Worm (Caenorhabditis elegans) whole organism, young adult: ENCODE measurements around the gene R102.6.

Source experiments
- attf-5 ChIP-seq: fragments of 200-800 bp; sonication (Bioruptor generic); optimal IDR thresholded peaks from 2 replicates; lab custom pipeline; 2018; ENCODE audit warnings: mild to moderate bottlenecking, missing genetic modification characterization, missing compliant biosample characterization
- lin-35 ChIP-seq, 3 experiments: fragments of 150-350 bp in 2 of 3; sonication (generic microtip) in 1 of 3; optimal IDR thresholded peaks; 2 replicates each; lab custom pipeline; 2014 to 2018; ENCODE audit warnings: missing biosample characterization in 3 of 3, missing genetic modification characterization in 3 of 3, missing genetic modification reagents in 3 of 3
- madf-6 ChIP-seq: fragments of 200-800 bp; sonication (Bioruptor generic); IDR thresholded peaks from 2 replicates; pipeline ENCODE4 v1.3.6; 2022; ENCODE audit warnings: missing genetic modification reagents, missing genetic modification characterization, missing compliant biosample characterization
- nhr-27 ChIP-seq: fragments of 200-800 bp; sonication (Bioruptor generic); optimal IDR thresholded peaks from 2 replicates; lab custom pipeline; 2018; ENCODE audit warnings: mild to moderate bottlenecking, missing genetic modification characterization, moderate library complexity, missing compliant biosample characterization
- nhr-90 ChIP-seq: sonication (generic microtip); optimal IDR thresholded peaks from 2 replicates; lab custom pipeline; 2016; ENCODE audit warnings: missing genotype, mild to moderate bottlenecking, missing genetic modification characterization, missing compliant biosample characterization
- repo-1 ChIP-seq: sonication (generic microtip); optimal IDR thresholded peaks from 2 replicates; lab custom pipeline; 2017; ENCODE audit warnings: mild to moderate bottlenecking, missing genetic modification characterization, missing compliant biosample characterization
- sea-2 ChIP-seq: fragments of 200-800 bp; sonication (Bioruptor generic); IDR thresholded peaks from 2 replicates; pipeline ENCODE4 v1.3.6; 2022; ENCODE audit warnings: missing genetic modification characterization, missing compliant biosample characterization
- snpc-1.1 ChIP-seq: sonication (generic microtip); optimal IDR thresholded peaks from 2 replicates; lab custom pipeline; 2017; ENCODE audit warnings: missing genetic modification characterization, mild to moderate bottlenecking, missing compliant biosample characterization, antibody characterized with exemption, moderate library complexity, missing genotype, missing genetic modification reagents; ENCODE audit not compliant: insufficient read depth
- snpc-4 ChIP-seq, 5 experiments: fragments of 150-350 bp in 1 of 5; sonication (generic microtip) in 4 of 5; optimal IDR thresholded peaks; 2 replicates each; lab custom pipeline; 2014 to 2018; ENCODE audit warnings: missing genetic modification characterization in 5 of 5, missing biosample characterization in 3 of 5, antibody characterized with exemption in 2 of 5, mild to moderate bottlenecking in 2 of 5, missing compliant biosample characterization in 2 of 5, missing genotype in 2 of 5, moderate library complexity in 2 of 5, missing genetic modification reagents in 1 of 5
- tbp1 ChIP-seq: fragments of 200-800 bp; sonication (Bioruptor generic); optimal IDR thresholded peaks from 2 replicates; lab custom pipeline; 2018; ENCODE audit warnings: mild to moderate bottlenecking, missing genetic modification characterization, missing compliant biosample characterization
- ztf-25 ChIP-seq: fragments of 200-800 bp; sonication (Bioruptor generic); IDR thresholded peaks from 2 replicates; pipeline ENCODE4 v1.3.6; 2022; ENCODE audit warnings: missing genetic modification reagents, missing genetic modification characterization, missing compliant biosample characterization

ce11 chrIV:10706090-10706489 is at the start of gene R102.6:
- TF ChIP-seq sea-2 (GFP tag; lab: Robert Waterston, UW) (no peak), madf-6 (GFP tag; lab: Robert Waterston, UW) (no peak), lin-35 (GFP tag; optimal IDR thresholded peaks at IDR 0.05; lab: Kevin White, UChicago) (no peak), snpc-4 (GFP tag; optimal IDR thresholded peaks at IDR 0.05; lab: Kevin White, UChicago) (no peak), snpc-4 (tag; optimal IDR thresholded peaks at IDR 0.05; lab: Kevin White, UChicago) (no peak), snpc-1.1 (tag; lab: Kevin White, UChicago) (no peak), tbp1 (GFP tag; lab: Kevin White, UChicago) (no peak), attf-5 (GFP tag; lab: Kevin White, UChicago) (no peak), ztf-25 (GFP tag; lab: Robert Waterston, UW) (no peak), repo-1 (no peak), nhr-90 (no peak), nhr-27 (tag; lab: Kevin White, UChicago) (no peak)
